Worm (Caenorhabditis elegans) whole organism, L4 larva: ENCODE measurements around the gene F59F5.3.
A peak's percentile ranks its signal among the peaks of the same experiment; 100 is the strongest.

Experiments used
- F49E8.2 ChIP-seq: sonication (generic microtip); optimal IDR thresholded peaks from 2 replicates; lab custom pipeline; 2016; ENCODE audit warnings: missing compliant biosample characterization, mild to moderate bottlenecking, missing genetic modification characterization, borderline replicate concordance
- ama-1 ChIP-seq: fragments of 150-350 bp; optimal IDR thresholded peaks from 2 replicates; lab custom pipeline; 2014; ENCODE audit warnings: inconsistent platforms, mixed read lengths
- ceh-82 ChIP-seq: sonication (generic microtip); optimal IDR thresholded peaks from 2 replicates; lab custom pipeline; 2017; ENCODE audit warnings: missing biosample characterization, missing genetic modification characterization
- dve-1 ChIP-seq: sonication (generic microtip); optimal IDR thresholded peaks from 2 replicates; lab custom pipeline; 2017; ENCODE audit warnings: antibody characterized with exemption, mild to moderate bottlenecking, missing genetic modification characterization, missing compliant biosample characterization; ENCODE audit not compliant: insufficient read depth
- egl-27 ChIP-seq: sonication (generic microtip); optimal IDR thresholded peaks from 3 replicates; lab custom pipeline; 2017; ENCODE audit warnings: missing biosample characterization, missing genetic modification reagents, missing genetic modification characterization
- egl-43 ChIP-seq: fragments of 200-800 bp; sonication (Bioruptor generic); IDR thresholded peaks from 2 replicates; pipeline ENCODE4 v1.3.6; 2022; ENCODE audit warnings: missing genetic modification reagents, missing genetic modification characterization, missing compliant biosample characterization
- fkh-10 ChIP-seq: fragments of 150-350 bp; optimal IDR thresholded peaks from 2 replicates; lab custom pipeline; 2014; ENCODE audit warnings: missing biosample characterization, missing genetic modification reagents, missing genetic modification characterization
- hlh-30 ChIP-seq: sonication (generic microtip); optimal IDR thresholded peaks from 2 replicates; lab custom pipeline; 2017; ENCODE audit warnings: antibody characterized with exemption, mild to moderate bottlenecking, missing genetic modification characterization, missing compliant biosample characterization; ENCODE audit not compliant: insufficient read depth
- lir-3 ChIP-seq: sonication (generic microtip); optimal IDR thresholded peaks from 2 replicates; lab custom pipeline; 2016; ENCODE audit warnings: mild to moderate bottlenecking, missing genetic modification characterization, missing compliant biosample characterization
- nhr-76 ChIP-seq: fragments of 150-350 bp; optimal IDR thresholded peaks from 2 replicates; lab custom pipeline; 2014; ENCODE audit warnings: missing biosample characterization, missing genetic modification characterization
- nhr-77 ChIP-seq: fragments of 150-350 bp; optimal IDR thresholded peaks from 2 replicates; lab custom pipeline; 2014; ENCODE audit warnings: missing biosample characterization, missing genetic modification characterization
- unc-62 ChIP-seq, 3 experiments: fragments of 150-350 bp in 1 of 3; sonication (generic microtip); optimal IDR thresholded peaks in 2 of 3; peaks in 1 of 3; 1 replicate in 1 of 3; 2 replicates in 2 of 3; lab custom pipeline; 2014 to 2017; ENCODE audit warnings: missing biosample characterization in 3 of 3, missing genetic modification characterization in 3 of 3, missing genetic modification reagents in 3 of 3, missing genotype in 1 of 3
- zfp-2 ChIP-seq: sonication (generic microtip); optimal IDR thresholded peaks from 2 replicates; lab custom pipeline; 2016; ENCODE audit warnings: mild to moderate bottlenecking, missing genetic modification characterization, missing compliant biosample characterization

ce11 chrX:10566775-10567174, 24.6 kb upstream of the F59F5.3 start:
- no peak for TF ChIP-seq F49E8.2 (tag; lab: Kevin White, UChicago)
- TF ChIP-seq hlh-30: peak; percentile 5
- no peak for TF ChIP-seq dve-1 (tag; lab: Kevin White, UChicago)
- no peak for TF ChIP-seq egl-43 (GFP tag; lab: Robert Waterston, UW)
- no peak for TF ChIP-seq zfp-2 (tag; lab: Kevin White, UChicago)
- no peak for TF ChIP-seq nhr-76 (tag; lab: Kevin White, UChicago)
- TF ChIP-seq nhr-77 (tag; lab: Kevin White, UChicago): no peak
- no peak for TF ChIP-seq egl-27 (tag; lab: Kevin White, UChicago)
- peak in 1 of 2 experiments; percentile 11 for TF ChIP-seq unc-62 (GFP tag; optimal IDR thresholded peaks at IDR 0.05 in 1 of 2; lab: Kevin White, UChicago)
- TF ChIP-seq unc-62 (tag; optimal IDR thresholded peaks at IDR 0.05; lab: Kevin White, UChicago): no peak
- no peak for TF ChIP-seq ama-1 (lab: Kevin White, UChicago)
- TF ChIP-seq lir-3 (tag; lab: Kevin White, UChicago): no peak
- TF ChIP-seq fkh-10 (GFP tag; lab: Kevin White, UChicago): no peak
- no peak for TF ChIP-seq ceh-82
